Worm (Caenorhabditis elegans): ENCODE results near the gene cutl-27.

The cutl-27 gene

DNA sequence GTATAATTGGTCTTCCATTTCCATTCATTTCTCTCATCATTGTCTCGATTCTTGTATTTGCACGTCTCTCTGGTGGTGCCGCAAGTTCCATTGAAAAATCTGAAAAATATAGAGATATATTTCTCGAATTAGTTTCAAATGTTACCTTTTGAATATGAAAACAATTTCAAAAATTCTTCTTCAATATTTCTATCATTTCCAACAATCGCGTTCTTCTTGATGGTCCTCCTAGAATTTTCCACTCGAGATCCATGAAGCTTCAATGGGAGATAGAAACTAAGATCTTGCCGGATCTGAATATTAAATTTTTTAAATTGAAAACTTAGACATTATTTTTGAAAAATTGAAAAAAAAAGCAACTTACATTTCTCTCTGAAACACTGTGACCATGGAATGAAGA is 40.7 kb downstream of the cutl-27 start:
- TF ChIP-seq unc-39 (tag; optimal IDR thresholded peaks at IDR 0.05) = no peak
- no peak for TF ChIP-seq spr-3 (GFP tag; optimal IDR thresholded peaks at IDR 0.05)
- TF ChIP-seq F44E2.7 (GFP tag; IDR thresholded peaks at IDR 0.05) = no peak
- no peak for TF ChIP-seq pha-4 (GFP tag; IDR thresholded peaks at IDR 0.05)
- no peak for TF ChIP-seq pha-4 (tag; optimal IDR thresholded peaks at IDR 0.05)
- no peak for TF ChIP-seq zfp-2 (tag; optimal IDR thresholded peaks at IDR 0.05)
- TF ChIP-seq aha-1 (tag) = peak; percentile 90
- no peak for TF ChIP-seq dmd-9 (GFP tag; IDR thresholded peaks at IDR 0.05)
- no peak for TF ChIP-seq hmg-1.1 (GFP tag; IDR thresholded peaks at IDR 0.05)

DNA sequence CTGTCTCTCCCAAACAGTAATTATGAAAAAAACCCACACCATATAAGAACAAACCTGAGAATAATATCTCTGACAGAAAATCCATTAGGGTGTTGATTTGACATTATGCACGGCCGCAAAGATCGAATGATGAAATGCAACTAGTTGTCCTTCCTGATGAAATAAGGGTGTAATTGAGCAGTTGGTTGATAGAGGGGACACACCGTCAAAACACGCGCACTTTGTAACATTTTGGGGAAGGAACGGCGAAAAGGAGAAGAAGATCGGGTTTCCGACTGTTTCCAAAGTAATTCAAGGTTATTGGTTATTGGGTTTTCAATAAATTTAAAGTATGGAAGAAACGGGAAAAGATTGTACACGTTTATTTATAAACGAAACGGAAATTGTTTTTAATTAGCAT is 43.7 kb downstream of the cutl-27 start, which contains the start of gene ZK822.1:
ZK822.1 (minus strand) TSS at position 121 of the 400 bp plus-strand sequence.
- TF ChIP-seq Y48G9A.11 (GFP tag; IDR thresholded peaks at IDR 0.05) (no peak), nhr-111 (GFP tag; optimal IDR thresholded peaks at IDR 0.05) (no peak), attf-4 (tag; optimal IDR thresholded peaks at IDR 0.05) (no peak), php-3 (GFP tag; IDR thresholded peaks at IDR 0.05) (no peak), aha-1 (tag) (no peak), nhr-76 (tag; optimal IDR thresholded peaks at IDR 0.05) (no peak), ceh-44 (GFP tag; IDR thresholded peaks at IDR 0.05) (no peak), ztf-11 (tag; optimal IDR thresholded peaks at IDR 0.05) (no peak), jun-1 (tag; optimal IDR thresholded peaks at IDR 0.05) (no peak), ztf-7 (tag; optimal IDR thresholded peaks at IDR 0.05) (no peak), lin-39 (tag; optimal IDR thresholded peaks at IDR 0.05) (no peak), ZK546.5 (tag; optimal IDR thresholded peaks at IDR 0.05) (no peak), nhr-11 (tag; optimal IDR thresholded peaks at IDR 0.05) (no peak), nhr-10 (tag; optimal IDR thresholded peaks at IDR 0.05) (no peak)

- TF ChIP-seq nhr-6 (tag; optimal IDR thresholded peaks at IDR 0.05) = no peak
- TF ChIP-seq daf-8 (GFP tag; IDR thresholded peaks at IDR 0.05) = no peak
- TF ChIP-seq lin-13 (GFP tag; optimal IDR thresholded peaks at IDR 0.05) = no peak
- no peak for TF ChIP-seq nhr-41 (GFP tag; IDR thresholded peaks at IDR 0.05)
- no peak for TF ChIP-seq F49E8.2 (tag; optimal IDR thresholded peaks at IDR 0.05; ENCODE audit: borderline replicate concordance)
- TF ChIP-seq T20F7.1 (GFP tag; optimal IDR thresholded peaks at IDR 0.05) = no peak
- no peak for TF ChIP-seq Y75B8A.6 (GFP tag; IDR thresholded peaks at IDR 0.05)
- TF ChIP-seq spr-3 (GFP tag; optimal IDR thresholded peaks at IDR 0.05) = no peak
- TF ChIP-seq lsy-2 (tag; optimal IDR thresholded peaks at IDR 0.05) = no peak
- TF ChIP-seq F26F4.8 (GFP tag; conservative IDR thresholded peaks at IDR 0.05) = no peak
- TF ChIP-seq dmd-9 (GFP tag; IDR thresholded peaks at IDR 0.05) = no peak
- no peak for TF ChIP-seq hif-1 (tag; optimal IDR thresholded peaks at IDR 0.05)
- TF ChIP-seq dmd-8 (GFP tag; IDR thresholded peaks at IDR 0.05) = no peak
- TF ChIP-seq duxl-1 (tag; optimal IDR thresholded peaks at IDR 0.05; ENCODE audit: poor library complexity) = no peak
- TF ChIP-seq ama-1 (optimal IDR thresholded peaks at IDR 0.05) = no peak
- no peak for TF ChIP-seq madf-5 (GFP tag; IDR thresholded peaks at IDR 0.05)
- TF ChIP-seq lir-3 (tag; optimal IDR thresholded peaks at IDR 0.05) = no peak
These were observed 44.7 kb downstream of the cutl-27 start, which contains the start of gene srlf-31 for ce11 chrIV:11923074-11923473. Gene srlf-31 (minus strand): TSS chrIV:11923174.

ce11 chrIV:11924092-11924491 is 45.7 kb downstream of the cutl-27 start:
- TF ChIP-seq R02D3.7 (tag; optimal IDR thresholded peaks at IDR 0.05) (no peak), unc-62 (GFP tag; optimal IDR thresholded peaks at IDR 0.05 in 1 of 2) (peak in 1 of 2 experiments; percentile 62), unc-62 (tag; optimal IDR thresholded peaks at IDR 0.05) (no peak), lin-29 (GFP tag; IDR thresholded peaks at IDR 0.05) (no peak), F44E2.7 (GFP tag; IDR thresholded peaks at IDR 0.05) (no peak), nhr-25 (tag; optimal IDR thresholded peaks at IDR 0.05; ENCODE audit: borderline replicate concordance, insufficient read depth) (peak; percentile 31), zip-2 (tag; optimal IDR thresholded peaks at IDR 0.05) (no peak), aha-1 (tag) (peak; percentile 82)
